Fruit fly (Drosophila melanogaster): ENCODE measurements around the gene E5.

E5 gene

dm6 chr3R:13915646-13916045 is 40.9 kb upstream of the E5 start:
- TF ChIP-seq fd96Ca (GFP tag; IDR thresholded peaks at IDR 0.05) (0 out of 3 replicates have a peak, but pooled peaks have one; percentile 58), gl (tag; optimal IDR thresholded peaks at IDR 0.05) (peak; percentile 54), CG8301 (tag; optimal IDR thresholded peaks at IDR 0.05) (peak; percentile 40), Pif1A (GFP tag; optimal IDR thresholded peaks at IDR 0.05) (peak; percentile 71), CG34367 (tag; optimal IDR thresholded peaks at IDR 0.05) (peak; percentile 71), CG4496 (GFP tag; IDR thresholded peaks at IDR 0.05) (peak; percentile 61; the same call in 2 of the 3 replicates), CG17806 (tag; optimal IDR thresholded peaks at IDR 0.05) (peak; percentile 78), Snoo (tag; optimal IDR thresholded peaks at IDR 0.05) (peak; percentile 68), CG8159 (tag; optimal IDR thresholded peaks at IDR 0.05) (peak; percentile 86), Pif1B (GFP tag; optimal IDR thresholded peaks at IDR 0.05) (peak; percentile 52), D1 (tag; optimal IDR thresholded peaks at IDR 0.05) (no peak), CG9948 (tag; optimal IDR thresholded peaks at IDR 0.05) (peak; percentile 76), CG13204 (GFP tag; optimal IDR thresholded peaks at IDR 0.05) (peak; percentile 69), CG10348 (GFP tag; IDR thresholded peaks at IDR 0.05) (no peak), EcR (GFP tag; optimal IDR thresholded peaks at IDR 0.05) (no peak), rn (GFP tag; IDR thresholded peaks at IDR 0.05) (no peak), Ets98B (GFP tag; IDR thresholded peaks at IDR 0.05) (0 out of 2 replicates have a peak, but pooled peaks have one; percentile 17), CG14655 (GFP tag; optimal IDR thresholded peaks at IDR 0.05) (peak; percentile 58), CG15710 (tag; optimal IDR thresholded peaks at IDR 0.05) (peak; percentile 86)

- no peak for TF ChIP-seq D1 (tag; optimal IDR thresholded peaks at IDR 0.05)
- TF ChIP-seq CG17806 (tag; optimal IDR thresholded peaks at IDR 0.05) = no peak
- peak; percentile 54 for TF ChIP-seq Snoo (tag; optimal IDR thresholded peaks at IDR 0.05)
- no peak for TF ChIP-seq rn (GFP tag; IDR thresholded peaks at IDR 0.05)
- no peak for TF ChIP-seq fd96Ca (GFP tag; IDR thresholded peaks at IDR 0.05)
- no peak for TF ChIP-seq EcR (GFP tag; optimal IDR thresholded peaks at IDR 0.05)
- TF ChIP-seq CG14655 (GFP tag; optimal IDR thresholded peaks at IDR 0.05) = no peak
Observed at dm6 chr3R:13914760-13915417, 40.2 kb upstream of the E5 start.

- TF ChIP-seq CG17806 (tag; optimal IDR thresholded peaks at IDR 0.05) (no peak), CG10348 (GFP tag; IDR thresholded peaks at IDR 0.05) (no peak), CG9948 (tag; optimal IDR thresholded peaks at IDR 0.05) (no peak), CG34367 (tag; optimal IDR thresholded peaks at IDR 0.05) (no peak), Snoo (tag; optimal IDR thresholded peaks at IDR 0.05) (no peak), Pif1B (GFP tag; optimal IDR thresholded peaks at IDR 0.05) (no peak), Ets98B (GFP tag; IDR thresholded peaks at IDR 0.05) (no peak), CG14655 (GFP tag; optimal IDR thresholded peaks at IDR 0.05) (no peak), fd96Ca (GFP tag; IDR thresholded peaks at IDR 0.05) (no peak), CG8159 (tag; optimal IDR thresholded peaks at IDR 0.05) (no peak), D1 (tag; optimal IDR thresholded peaks at IDR 0.05) (no peak), Pif1A (GFP tag; optimal IDR thresholded peaks at IDR 0.05) (no peak), rn (GFP tag; IDR thresholded peaks at IDR 0.05) (no peak), CG8301 (tag; optimal IDR thresholded peaks at IDR 0.05) (no peak), CG12605 (GFP tag; IDR thresholded peaks at IDR 0.05) (no peak)
Observed at dm6 chr3R:13913586-13913985, 38.9 kb upstream of the E5 start.

- no peak for TF ChIP-seq Snoo (tag; optimal IDR thresholded peaks at IDR 0.05)
- no peak for TF ChIP-seq Pif1A (GFP tag; optimal IDR thresholded peaks at IDR 0.05)
- TF ChIP-seq fd96Ca (GFP tag; IDR thresholded peaks at IDR 0.05) = 0 out of 3 replicates have a peak, but pooled peaks have one; percentile 28
- no peak for TF ChIP-seq D1 (tag; optimal IDR thresholded peaks at IDR 0.05)
- TF ChIP-seq CG17806 (tag; optimal IDR thresholded peaks at IDR 0.05) = no peak
- no peak for TF ChIP-seq CG13204 (GFP tag; optimal IDR thresholded peaks at IDR 0.05)
- no peak for TF ChIP-seq CG12605 (GFP tag; IDR thresholded peaks at IDR 0.05)
Observed at dm6 chr3R:13912008-13912803, 37.5 kb upstream of the E5 start.

- TF ChIP-seq Snoo (tag; optimal IDR thresholded peaks at IDR 0.05) (no peak), CG8159 (tag; optimal IDR thresholded peaks at IDR 0.05) (no peak), CG10348 (GFP tag; IDR thresholded peaks at IDR 0.05) (no peak), Pif1A (GFP tag; optimal IDR thresholded peaks at IDR 0.05) (no peak), CG15710 (tag; optimal IDR thresholded peaks at IDR 0.05) (no peak), CG9948 (tag; optimal IDR thresholded peaks at IDR 0.05) (no peak), CG13204 (GFP tag; optimal IDR thresholded peaks at IDR 0.05) (no peak), CG34367 (tag; optimal IDR thresholded peaks at IDR 0.05) (no peak), Ets98B (GFP tag; IDR thresholded peaks at IDR 0.05) (no peak), D1 (tag; optimal IDR thresholded peaks at IDR 0.05) (no peak), CG32121 (GFP tag; IDR thresholded peaks at IDR 0.05) (no peak), rn (GFP tag; IDR thresholded peaks at IDR 0.05) (no peak), gl (tag; optimal IDR thresholded peaks at IDR 0.05) (no peak), CG8301 (tag; optimal IDR thresholded peaks at IDR 0.05) (no peak), Pif1B (GFP tag; optimal IDR thresholded peaks at IDR 0.05) (no peak), fd96Ca (GFP tag; IDR thresholded peaks at IDR 0.05) (no peak), CG14655 (GFP tag; optimal IDR thresholded peaks at IDR 0.05) (no peak), CG17806 (tag; optimal IDR thresholded peaks at IDR 0.05) (no peak), CG12605 (GFP tag; IDR thresholded peaks at IDR 0.05) (no peak)
Observed at dm6 chr3R:13911314-13911713, 36.6 kb upstream of the E5 start.

Measured in whole organism, pupa.